Fruit fly (Drosophila melanogaster) whole organism: ENCODE data around the gene SPE.

Experiments used
- pan ChIP-seq: fragments of >200 bp; optimal IDR thresholded peaks from 2 replicates; lab custom pipeline; 2017
- psq ChIP-seq: fragments of >200 bp; optimal IDR thresholded peaks from 2 replicates; lab custom pipeline; 2017
- usp ChIP-seq: fragments of >200 bp; optimal IDR thresholded peaks from 2 replicates; lab custom pipeline; 2017; ENCODE audit warnings: missing biosample characterization, missing genetic modification characterization, mixed read lengths

DNA sequence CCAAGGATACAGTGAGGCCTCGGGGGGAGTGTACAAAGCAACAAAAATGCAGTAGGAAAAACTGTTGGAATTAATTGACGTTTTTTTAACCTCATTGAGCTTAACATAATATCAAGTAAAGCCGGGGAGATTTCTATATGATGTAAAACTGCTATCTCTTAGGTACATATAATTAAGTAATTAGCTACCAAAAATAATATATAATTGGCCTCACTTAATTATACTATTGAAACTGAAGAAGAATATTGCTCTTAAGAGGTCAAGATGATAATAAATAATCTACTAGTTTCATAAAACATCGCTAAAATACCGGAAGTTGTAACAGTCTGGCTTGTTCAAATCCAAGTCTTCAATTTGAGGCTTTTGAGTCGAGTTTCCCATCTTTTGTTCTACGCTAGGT is 18.6 kb upstream of the SPE start:
- TF ChIP-seq pan (lab: Kevin White, UChicago) (no peak), psq (lab: Kevin White, UChicago) (no peak), usp (no peak)
